Fruit fly (Drosophila melanogaster): ENCODE results near the gene CG31145.

The CG31145 gene

DNA sequence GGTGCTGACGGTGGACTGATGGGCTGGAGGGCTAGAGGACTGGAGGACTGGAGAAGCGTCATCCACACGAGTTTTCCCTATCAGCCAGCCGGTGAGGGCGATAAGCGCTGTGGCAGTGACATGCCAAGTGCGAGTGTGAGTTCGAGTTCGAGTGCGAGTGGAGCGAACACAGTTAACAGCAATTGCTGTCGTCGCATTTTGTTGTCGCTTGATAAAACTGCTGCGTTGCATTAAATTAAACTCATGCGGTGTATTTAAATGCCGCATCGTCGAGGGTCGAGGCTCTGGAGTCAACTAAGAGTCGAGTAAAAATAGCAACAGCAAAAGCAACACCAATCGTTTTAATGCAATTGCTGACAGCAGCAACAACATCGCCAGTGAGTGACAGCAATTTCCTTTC, 39.9 kb downstream of the CG31145 start:
- TF ChIP-seq dsx (GFP tag; optimal IDR thresholded peaks at IDR 0.05; ENCODE audit: poor library complexity, severe bottlenecking), result peak; percentile 6
- peak; percentile 35 for TF ChIP-seq vri (GFP tag; optimal IDR thresholded peaks at IDR 0.05)
- peak; percentile 45 for TF ChIP-seq Eip78C (GFP tag)
- TF ChIP-seq Hr38 (GFP tag; optimal IDR thresholded peaks at IDR 0.05), result no peak
- no peak for TF ChIP-seq cyc (GFP tag; optimal IDR thresholded peaks at IDR 0.05)
- TF ChIP-seq CG16779 (tag; optimal IDR thresholded peaks at IDR 0.05), result no peak
- TF ChIP-seq svp (GFP tag), result peak; percentile 85

DNA sequence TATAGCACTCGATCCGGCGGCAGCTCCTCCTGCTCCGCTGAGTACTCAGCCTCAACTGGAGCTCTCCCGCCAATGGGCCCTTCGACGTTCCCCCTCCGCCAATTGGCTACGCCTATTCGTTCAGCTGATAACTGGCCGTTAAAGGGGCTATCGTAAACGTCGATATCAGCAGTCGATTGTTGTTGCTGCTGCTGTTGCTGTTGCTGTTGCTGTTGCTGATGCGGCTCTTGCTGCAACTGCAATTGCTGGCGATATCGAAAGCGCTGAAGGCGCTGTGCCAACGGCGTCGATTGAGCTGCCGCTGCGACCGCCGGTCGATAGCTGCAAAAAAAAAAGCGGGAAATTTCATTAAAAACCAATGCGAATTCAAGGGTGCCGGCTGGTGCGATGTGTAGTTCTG, 42.3 kb downstream of the CG31145 start:
- TF ChIP-seq ss (GFP tag; optimal IDR thresholded peaks at IDR 0.05), result no peak
- no peak for TF ChIP-seq CG8319 (GFP tag; optimal IDR thresholded peaks at IDR 0.05)
- TF ChIP-seq svp (GFP tag), result peak; percentile 56
- TF ChIP-seq Eip75B (GFP tag; optimal IDR thresholded peaks at IDR 0.05), result no peak
- no peak for TF ChIP-seq Eip78C (GFP tag)

DNA sequence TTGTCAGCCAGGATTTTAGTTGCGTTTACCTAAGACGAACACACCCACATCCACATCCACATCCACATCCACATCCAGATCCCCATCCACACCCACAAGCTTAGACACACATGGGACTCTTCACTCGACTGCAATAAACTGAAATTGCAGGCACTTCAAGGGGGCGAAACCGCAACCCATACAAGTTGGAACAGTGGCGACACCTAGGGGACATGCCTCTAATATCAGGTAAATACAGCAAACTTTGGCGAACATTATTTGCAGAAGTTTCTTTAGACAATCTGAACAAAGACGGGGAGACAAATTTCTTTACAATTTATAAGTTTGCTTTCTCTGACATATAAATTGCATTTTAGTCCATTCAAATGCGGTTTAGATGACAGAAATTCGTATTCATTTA, 46.5 kb downstream of the CG31145 start:
- TF ChIP-seq Lpt (GFP tag; optimal IDR thresholded peaks at IDR 0.05), result no peak
- no peak for TF ChIP-seq dsx (GFP tag; optimal IDR thresholded peaks at IDR 0.05; ENCODE audit: poor library complexity, severe bottlenecking)
- TF ChIP-seq Eip78C (GFP tag), result no peak
- TF ChIP-seq net (GFP tag; optimal IDR thresholded peaks at IDR 0.05), result no peak
- no peak for TF ChIP-seq CG16779 (tag; optimal IDR thresholded peaks at IDR 0.05)
- TF ChIP-seq OdsH (GFP tag; optimal IDR thresholded peaks at IDR 0.05), result no peak
- no peak for TF ChIP-seq dac (GFP tag; optimal IDR thresholded peaks at IDR 0.05)
- no peak for TF ChIP-seq CG9139 (GFP tag; optimal IDR thresholded peaks at IDR 0.05)
- no peak for TF ChIP-seq CG10669 (GFP tag; optimal IDR thresholded peaks at IDR 0.05)
- TF ChIP-seq CG6792 (GFP tag; optimal IDR thresholded peaks at IDR 0.05), result no peak
- no peak for TF ChIP-seq Smox (GFP tag; optimal IDR thresholded peaks at IDR 0.05)
- TF ChIP-seq CG4318 (GFP tag; optimal IDR thresholded peaks at IDR 0.05), result no peak
- no peak for TF ChIP-seq CG11902 (GFP tag; optimal IDR thresholded peaks at IDR 0.05)

DNA sequence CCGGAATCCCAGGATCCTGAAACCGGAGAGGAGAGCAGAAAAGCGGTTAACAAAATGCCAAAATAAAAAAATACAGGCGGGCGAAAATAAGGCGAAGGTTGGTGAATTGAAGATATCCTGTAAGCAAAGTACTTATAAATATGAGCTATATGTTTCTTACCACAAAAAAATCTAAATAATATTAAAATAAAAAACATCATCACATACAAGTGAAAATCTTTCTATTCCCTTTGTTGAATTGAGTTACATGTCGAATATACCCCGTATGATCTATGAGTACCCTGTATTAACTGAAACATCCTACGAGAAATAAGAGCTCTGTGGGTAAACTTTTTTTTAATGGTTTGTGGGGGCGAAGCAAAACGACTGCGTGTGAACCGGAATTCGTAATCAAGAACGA, 57.3 kb downstream of the CG31145 start:
- TF ChIP-seq Sox15 (GFP tag; optimal IDR thresholded peaks at IDR 0.05) (no peak), svp (GFP tag) (no peak), cyc (GFP tag; optimal IDR thresholded peaks at IDR 0.05) (no peak), fd85E (GFP tag; optimal IDR thresholded peaks at IDR 0.05) (no peak)

- TF ChIP-seq CG8319 (GFP tag; optimal IDR thresholded peaks at IDR 0.05) (peak; percentile 92), net (GFP tag; optimal IDR thresholded peaks at IDR 0.05) (peak; percentile 17), CG6808 (GFP tag; optimal IDR thresholded peaks at IDR 0.05) (peak; percentile 6), CG11294 (GFP tag; IDR thresholded peaks at IDR 0.05) (no peak), CG10669 (GFP tag; optimal IDR thresholded peaks at IDR 0.05) (peak; percentile 23), CG8119 (GFP tag; IDR thresholded peaks at IDR 0.05) (peak; percentile 44; the same call in 1 of the 3 replicates), CG6163 (GFP tag; IDR thresholded peaks at IDR 0.05) (peak; percentile 69; the same call in 2 of the 3 replicates), CG16779 (tag; optimal IDR thresholded peaks at IDR 0.05) (no peak), eg (GFP tag; IDR thresholded peaks at IDR 0.05) (peak; percentile 33; the same call in 1 of the 3 replicates), vri (GFP tag; optimal IDR thresholded peaks at IDR 0.05) (peak; percentile 50), dac (GFP tag; optimal IDR thresholded peaks at IDR 0.05) (no peak), CG15336 (GFP tag; IDR thresholded peaks at IDR 0.05) (peak; percentile 21)
Observed at dm6 chr3R:23605315-23605881, 64.1 kb downstream of the CG31145 start, which contains the start of gene CG10184. CG10184 (minus strand) TSS chr3R:23605495.

DNA sequence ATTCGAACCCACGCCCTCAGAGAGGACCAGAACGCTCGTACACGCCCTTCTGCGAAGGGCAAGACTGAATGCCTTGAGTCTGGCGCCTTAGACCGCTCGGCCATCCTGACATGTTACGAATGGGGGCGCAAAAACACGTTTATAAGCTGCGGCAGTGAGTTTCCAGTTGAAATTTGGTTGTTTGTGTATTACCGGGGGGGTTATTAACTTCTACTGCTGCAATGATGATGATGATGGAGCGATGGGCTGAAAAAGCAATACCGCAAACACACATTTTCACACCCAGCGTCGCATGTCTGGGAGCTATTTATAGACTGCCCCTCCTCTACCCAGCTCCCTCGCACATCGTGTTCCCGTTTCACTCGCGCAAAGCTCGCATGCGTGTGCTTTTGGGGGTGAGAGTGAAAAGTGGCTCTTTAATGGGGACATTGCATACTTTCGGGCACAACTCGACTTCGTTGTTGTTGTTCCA, 68.1 kb downstream of the CG31145 start:
- TF ChIP-seq CG8632 (GFP tag; optimal IDR thresholded peaks at IDR 0.05) (no peak), salr (GFP tag; optimal IDR thresholded peaks at IDR 0.05) (no peak), dsx (GFP tag; optimal IDR thresholded peaks at IDR 0.05; ENCODE audit: poor library complexity, severe bottlenecking) (no peak), svp (GFP tag) (peak; percentile 81), fd59A (GFP tag; optimal IDR thresholded peaks at IDR 0.05) (no peak), Sox14 (GFP tag; optimal IDR thresholded peaks at IDR 0.05) (no peak), vri (GFP tag; optimal IDR thresholded peaks at IDR 0.05) (peak; percentile 60), CG9139 (GFP tag; optimal IDR thresholded peaks at IDR 0.05) (no peak), CG10669 (GFP tag; optimal IDR thresholded peaks at IDR 0.05) (no peak), CG8319 (GFP tag; optimal IDR thresholded peaks at IDR 0.05) (no peak), lz (GFP tag; optimal IDR thresholded peaks at IDR 0.05) (no peak), CG6792 (GFP tag; optimal IDR thresholded peaks at IDR 0.05) (no peak), CG1621 (tag; optimal IDR thresholded peaks at IDR 0.05) (no peak), cyc (GFP tag; optimal IDR thresholded peaks at IDR 0.05) (no peak), pdm3 (GFP tag; optimal IDR thresholded peaks at IDR 0.05) (no peak), CG6854 (GFP tag; optimal IDR thresholded peaks at IDR 0.05) (no peak), CG7368 (GFP tag; optimal IDR thresholded peaks at IDR 0.05) (no peak), Eip93F (GFP tag; optimal IDR thresholded peaks at IDR 0.05) (no peak), Lpt (GFP tag; optimal IDR thresholded peaks at IDR 0.05) (no peak), spab (GFP tag; optimal IDR thresholded peaks at IDR 0.05) (no peak), ss (GFP tag; optimal IDR thresholded peaks at IDR 0.05) (peak; percentile 15 to 46)

All from whole organism, prepupa.